Fruit fly (Drosophila melanogaster) whole organism, prepupa: ENCODE data around the gene Theg.

ENCODE experiments used
- CG31627 ChIP-seq: fragments of 200-800 bp; sonication (Bioruptor generic); optimal IDR thresholded peaks from 3 replicates; lab custom pipeline; 2016; ENCODE audit warnings: missing biosample characterization, missing genetic modification characterization
- Sox102F ChIP-seq: fragments of 200-800 bp; sonication (Bioruptor generic); optimal IDR thresholded peaks from 2 replicates; lab custom pipeline; 2016; ENCODE audit warnings: missing biosample characterization, mild to moderate bottlenecking, missing genetic modification characterization
- fd59A ChIP-seq: fragments of 200-800 bp; sonication (Bioruptor generic); optimal IDR thresholded peaks from 2 replicates; lab custom pipeline; 2017; ENCODE audit warnings: missing biosample characterization, mild to moderate bottlenecking, missing genetic modification characterization, missing genetic modification reagents
- fd85E ChIP-seq: fragments of 200-800 bp; sonication (Bioruptor generic); optimal IDR thresholded peaks from 3 replicates; lab custom pipeline; 2016; ENCODE audit warnings: missing biosample characterization, missing genetic modification characterization
- fkh ChIP-seq: fragments of 200-800 bp; sonication (Bioruptor generic); optimal IDR thresholded peaks from 3 replicates; lab custom pipeline; 2017; ENCODE audit warnings: missing biosample characterization, mild to moderate bottlenecking, missing genetic modification characterization, moderate library complexity
- lz ChIP-seq: fragments of 200-800 bp; sonication (Bioruptor generic); optimal IDR thresholded peaks from 3 replicates; lab custom pipeline; 2016; ENCODE audit warnings: missing biosample characterization, missing genetic modification characterization
- ss ChIP-seq, 2 experiments: fragments of 200-800 bp; sonication (Bioruptor generic); optimal IDR thresholded peaks; 2 replicates in 1 of 2; 3 replicates in 1 of 2; lab custom pipeline; 2017 to 2018; ENCODE audit warnings: mild to moderate bottlenecking in 2 of 2, missing biosample characterization in 2 of 2, missing genetic modification characterization in 2 of 2, moderate library complexity in 1 of 2

Gene Theg

DNA sequence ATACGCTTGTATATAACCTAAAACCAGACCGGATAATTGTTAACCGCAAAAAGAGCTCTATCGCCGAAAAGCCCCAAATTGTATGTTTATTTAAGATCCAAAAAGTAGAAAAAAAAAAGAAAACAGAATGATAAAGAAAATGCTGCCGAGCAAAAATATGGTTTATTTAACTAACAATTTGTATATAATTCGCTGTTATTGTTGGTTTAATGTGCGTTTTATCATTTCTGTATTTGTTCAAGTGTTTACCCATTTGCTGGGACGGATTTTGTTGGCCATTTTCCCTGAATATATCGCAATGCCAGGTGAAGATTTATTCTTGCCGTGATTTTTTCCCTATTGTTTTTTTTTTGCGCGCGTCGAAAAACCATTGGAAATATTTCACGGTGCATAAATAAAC lies 42.6 kb downstream of the Theg start:
- TF ChIP-seq CG31627 = no peak
- TF ChIP-seq fkh (GFP tag; lab: Kevin White, UChicago) = peak; percentile 70
- TF ChIP-seq fd85E (GFP tag; lab: Kevin White, UChicago) = no peak
- TF ChIP-seq ss (GFP tag; optimal IDR thresholded peaks at IDR 0.05; lab: Kevin White, UChicago) = no peak
- TF ChIP-seq fd59A (GFP tag; lab: Kevin White, UChicago) = no peak
- TF ChIP-seq Sox102F (GFP tag; lab: Kevin White, UChicago) = peak; percentile 3
- no peak for TF ChIP-seq lz (GFP tag; lab: Kevin White, UChicago)
